Worm (Caenorhabditis elegans): Measurements from ENCODE around the gene snr-4.

DNA sequence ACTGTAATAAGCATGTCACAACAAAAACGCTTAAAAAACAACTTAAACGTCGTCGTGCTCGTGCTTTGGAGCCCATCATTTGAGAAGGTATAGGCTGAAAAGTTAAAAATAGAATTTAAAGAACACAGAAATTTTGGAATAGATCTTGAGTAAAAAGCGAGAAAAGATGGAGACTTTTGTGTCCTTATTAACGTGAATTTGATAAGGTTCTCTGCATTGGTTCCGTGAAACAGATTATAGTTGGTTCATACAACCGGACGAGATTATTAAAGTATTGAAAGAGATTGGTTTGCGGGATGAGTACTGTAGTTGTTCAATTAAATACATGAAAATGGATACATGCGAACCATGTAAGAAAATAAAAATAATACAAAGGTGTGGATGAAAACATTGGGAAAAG lies 41.8 kb downstream of the snr-4 start, which contains the start of gene gpla-1:
- TF ChIP-seq pqm-1 (tag; optimal IDR thresholded peaks at IDR 0.05) (no peak), hlh-17 (GFP tag; optimal IDR thresholded peaks at IDR 0.05; ENCODE audit: borderline replicate concordance) (no peak), aly-2 (tag; optimal IDR thresholded peaks at IDR 0.05) (no peak), efl-3 (GFP tag; optimal IDR thresholded peaks at IDR 0.05) (no peak), ceh-82 (tag; optimal IDR thresholded peaks at IDR 0.05) (no peak), aha-1 (tag; optimal IDR thresholded peaks at IDR 0.05) (no peak), unc-130 (tag; optimal IDR thresholded peaks at IDR 0.05) (no peak)
